Fruit fly (Drosophila melanogaster): ENCODE measurements around the gene RYa-R.

- TF ChIP-seq Sox102F (GFP tag; optimal IDR thresholded peaks at IDR 0.05), result no peak
- TF ChIP-seq CG34376 (GFP tag; optimal IDR thresholded peaks at IDR 0.05), result no peak
- no peak for TF ChIP-seq ase (GFP tag; IDR thresholded peaks at IDR 0.05)
- no peak for TF ChIP-seq Hr51 (GFP tag; optimal IDR thresholded peaks at IDR 0.05)
- no peak for TF ChIP-seq disco-r (GFP tag; optimal IDR thresholded peaks at IDR 0.05)
- no peak for TF ChIP-seq caup (GFP tag; optimal IDR thresholded peaks at IDR 0.05; ENCODE audit: severe bottlenecking)
- no peak; the same call in 1 of the 2 replicates for TF ChIP-seq Xrp1 (GFP tag; IDR thresholded peaks at IDR 0.05)
- TF ChIP-seq CG12236 (GFP tag; optimal IDR thresholded peaks at IDR 0.05), result no peak
Observed at dm6 chr3R:26969743-26970142, 27.0 kb upstream of the RYa-R start.

Data from whole organism, embryonic.